Worm (Caenorhabditis elegans): Measurements from ENCODE around the gene daf-4.

DNA sequence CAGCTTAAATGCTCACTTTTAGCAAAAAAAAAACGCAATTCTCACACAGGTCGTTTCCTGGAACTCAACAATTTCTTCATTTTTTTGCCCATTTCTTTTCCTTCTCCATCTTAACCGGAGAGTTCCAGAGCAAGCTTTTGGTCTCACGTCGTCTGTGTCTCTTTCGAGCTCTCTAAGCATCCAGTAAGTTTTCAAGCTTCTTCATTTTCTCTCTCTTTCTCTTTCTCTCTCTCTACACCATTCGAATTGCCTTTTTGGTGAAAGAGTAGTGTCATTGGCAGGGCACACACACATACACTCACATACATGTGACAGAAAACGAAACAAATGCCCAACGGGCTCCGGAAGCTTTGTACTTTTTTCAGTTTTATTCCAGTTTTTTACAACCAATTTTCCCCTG, 15.0 kb downstream of the daf-4 start:
- TF ChIP-seq ztf-7 (tag; optimal IDR thresholded peaks at IDR 0.05) (no peak), unc-62 (GFP tag; optimal IDR thresholded peaks at IDR 0.05 in 1 of 2) (peak in 1 of 2 experiments; percentile 47), unc-62 (tag; optimal IDR thresholded peaks at IDR 0.05) (no peak), lin-39 (tag; optimal IDR thresholded peaks at IDR 0.05) (no peak), nhr-10 (tag; optimal IDR thresholded peaks at IDR 0.05) (no peak), nhr-77 (tag; optimal IDR thresholded peaks at IDR 0.05) (no peak), ztf-11 (tag; optimal IDR thresholded peaks at IDR 0.05) (no peak), hif-1 (tag; optimal IDR thresholded peaks at IDR 0.05) (no peak)
